Worm (Caenorhabditis elegans) whole organism, L3 larva: ENCODE results near the gene irld-2.
"Not testable (repeated sequence)": the region's sequence is repeated elsewhere in the genome, so short reads cannot be mapped to it uniquely, and the experiment has no call there.

Experiments
- R02D3.7 ChIP-seq: fragments of 150-350 bp; optimal IDR thresholded peaks from 2 replicates; lab custom pipeline; 2014; ENCODE audit warnings: missing biosample characterization, missing genetic modification characterization
- aly-2 ChIP-seq: fragments of 150-350 bp; optimal IDR thresholded peaks from 2 replicates; lab custom pipeline; 2014; ENCODE audit warnings: missing biosample characterization, missing genetic modification characterization
- ceh-28 ChIP-seq: fragments of 150-350 bp; optimal IDR thresholded peaks from 2 replicates; lab custom pipeline; 2014; ENCODE audit warnings: missing biosample characterization, missing genetic modification reagents, missing genetic modification characterization
- ceh-82 ChIP-seq: fragments of 150-350 bp; optimal IDR thresholded peaks from 2 replicates; lab custom pipeline; 2014; ENCODE audit warnings: missing biosample characterization, missing genetic modification characterization
- ceh-9 ChIP-seq: sonication (generic microtip); optimal IDR thresholded peaks from 2 replicates; lab custom pipeline; 2018; ENCODE audit warnings: missing biosample characterization, missing genetic modification characterization
- daf-12 ChIP-seq: fragments of 150-350 bp; optimal IDR thresholded peaks from 2 replicates; lab custom pipeline; 2014; ENCODE audit warnings: missing biosample characterization, missing genetic modification reagents, missing genetic modification characterization
- egl-5 ChIP-seq: fragments of 150-350 bp; optimal IDR thresholded peaks from 2 replicates; lab custom pipeline; 2017; ENCODE audit warnings: missing biosample characterization, missing genetic modification reagents, missing genetic modification characterization, inconsistent platforms
- elt-1 ChIP-seq: fragments of 150-350 bp; optimal IDR thresholded peaks from 2 replicates; lab custom pipeline; 2014; ENCODE audit warnings: missing biosample characterization, missing genetic modification characterization
- elt-2 ChIP-seq: sonication (generic microtip); optimal IDR thresholded peaks from 2 replicates; lab custom pipeline; 2016; ENCODE audit warnings: missing genetic modification reagents, mild to moderate bottlenecking, missing genetic modification characterization, missing compliant biosample characterization
- elt-3 ChIP-seq, 3 experiments: fragments of 150-350 bp in 1 of 3; sonication (generic microtip) in 2 of 3; optimal IDR thresholded peaks; 2 replicates in 2 of 3; 4 replicates in 1 of 3; lab custom pipeline; 2014 to 2017; ENCODE audit warnings: missing biosample characterization in 3 of 3, missing genetic modification characterization in 3 of 3
- fkh-2 ChIP-seq: fragments of 150-350 bp; optimal IDR thresholded peaks from 2 replicates; lab custom pipeline; 2014; ENCODE audit warnings: missing biosample characterization, missing genetic modification reagents, missing genetic modification characterization
- fos-1 ChIP-seq: fragments of 150-350 bp; optimal IDR thresholded peaks from 2 replicates; lab custom pipeline; 2014; ENCODE audit warnings: missing biosample characterization, missing genetic modification characterization
- jun-1 ChIP-seq: fragments of 150-350 bp; optimal IDR thresholded peaks from 2 replicates; lab custom pipeline; 2014; ENCODE audit warnings: missing biosample characterization, missing genetic modification reagents, missing genetic modification characterization
- lin-39 ChIP-seq: fragments of 150-350 bp; optimal IDR thresholded peaks from 2 replicates; lab custom pipeline; 2018; ENCODE audit warnings: missing biosample characterization, missing genetic modification reagents, missing genetic modification characterization
- mdl-1 ChIP-seq: fragments of 150-350 bp; optimal IDR thresholded peaks from 2 replicates; lab custom pipeline; 2014; ENCODE audit warnings: missing biosample characterization, missing genetic modification characterization
- nfya-1 ChIP-seq: sonication (generic microtip); optimal IDR thresholded peaks from 2 replicates; lab custom pipeline; 2017; ENCODE audit warnings: missing genetic modification characterization, mild to moderate bottlenecking, missing compliant biosample characterization, antibody characterized with exemption, moderate library complexity; ENCODE audit not compliant: insufficient read depth
- nhr-11 ChIP-seq: fragments of 150-350 bp; optimal IDR thresholded peaks from 2 replicates; lab custom pipeline; 2014; ENCODE audit warnings: missing biosample characterization, missing genetic modification characterization
- nhr-23 ChIP-seq: fragments of 150-350 bp; optimal IDR thresholded peaks from 2 replicates; lab custom pipeline; 2014; ENCODE audit warnings: missing biosample characterization, missing genetic modification reagents, missing genetic modification characterization
- nhr-237 ChIP-seq: fragments of 150-350 bp; optimal IDR thresholded peaks from 2 replicates; lab custom pipeline; 2014; ENCODE audit warnings: missing biosample characterization, missing genetic modification characterization
- nhr-25 ChIP-seq: sonication (generic microtip); optimal IDR thresholded peaks from 2 replicates; lab custom pipeline; 2017; ENCODE audit warnings: missing biosample characterization, missing genetic modification characterization
- nhr-28 ChIP-seq: fragments of 150-350 bp; optimal IDR thresholded peaks from 2 replicates; lab custom pipeline; 2014; ENCODE audit warnings: missing biosample characterization, missing genetic modification characterization
- nhr-43 ChIP-seq: sonication (generic microtip); optimal IDR thresholded peaks from 2 replicates; lab custom pipeline; 2016; ENCODE audit warnings: mild to moderate bottlenecking, missing genetic modification characterization, missing compliant biosample characterization; ENCODE audit not compliant: poor library complexity, severe bottlenecking
- nhr-77 ChIP-seq: fragments of 150-350 bp; optimal IDR thresholded peaks from 2 replicates; lab custom pipeline; 2014; ENCODE audit warnings: missing biosample characterization, missing genetic modification characterization
- pha-4 ChIP-seq: fragments of 150-350 bp; optimal IDR thresholded peaks from 2 replicates; lab custom pipeline; 2014; ENCODE audit warnings: missing biosample characterization, missing genetic modification reagents, missing genetic modification characterization
- pqm-1 ChIP-seq: fragments of 150-350 bp; optimal IDR thresholded peaks from 2 replicates; lab custom pipeline; 2017; ENCODE audit warnings: missing biosample characterization, missing genetic modification characterization, inconsistent platforms
- sea-2 ChIP-seq: fragments of 150-350 bp; sonication (generic microtip); optimal IDR thresholded peaks from 4 replicates; lab custom pipeline; 2014; ENCODE audit warnings: missing biosample characterization, missing genetic modification reagents, missing genetic modification characterization
- skn-1 ChIP-seq: fragments of 150-350 bp; optimal IDR thresholded peaks from 2 replicates; lab custom pipeline; 2014; ENCODE audit warnings: missing biosample characterization, missing genetic modification characterization
- tbx-2 ChIP-seq: sonication (generic microtip); optimal IDR thresholded peaks from 2 replicates; lab custom pipeline; 2016; ENCODE audit warnings: mild to moderate bottlenecking, missing genetic modification characterization, missing compliant biosample characterization
- unc-62 ChIP-seq: fragments of 150-350 bp; sonication (generic microtip); optimal IDR thresholded peaks from 4 replicates; lab custom pipeline; 2014; ENCODE audit warnings: missing biosample characterization, missing genetic modification reagents, missing genetic modification characterization
- ztf-4 ChIP-seq: fragments of 150-350 bp; optimal IDR thresholded peaks from 2 replicates; lab custom pipeline; 2014; ENCODE audit warnings: missing biosample characterization, missing genetic modification characterization

The irld-2 gene

ce11 chrX:13435790-13436472, 41.1 kb upstream of the irld-2 start, which contains the start of gene jmjd-3.3:
TSS of gene jmjd-3.3 (plus strand) at chrX:13436422.
- TF ChIP-seq R02D3.7 (tag; lab: Kevin White, UChicago) (no peak), pha-4 (tag; lab: Kevin White, UChicago) (no peak), nhr-43 (tag; lab: Kevin White, UChicago) (no peak), ceh-28 (tag; lab: Kevin White, UChicago) (no peak), nhr-11 (no peak), mdl-1 (no peak), nhr-23 (no peak), ceh-9 (tag; lab: Kevin White, UChicago) (no peak)
- TF ChIP-seq, all 47 proteins: peak for 0

ce11 chrX:13435116-13435515, 40.2 kb upstream of the irld-2 start:
- no peak for TF ChIP-seq ceh-82 (tag; lab: Kevin White, UChicago)
- no peak for TF ChIP-seq fos-1
- no peak for TF ChIP-seq nhr-23
- TF ChIP-seq ztf-4 (tag; lab: Kevin White, UChicago), result no peak

ce11 chrX:13431388-13431787, 36.5 kb upstream of the irld-2 start, which contains the start of gene C29F7.10:
TSS of gene C29F7.10 (minus strand) at chrX:13431488.
- TF ChIP-seq sea-2 (GFP tag; lab: Kevin White, UChicago); R02D3.7 (tag; lab: Kevin White, UChicago); ceh-28 (tag; lab: Kevin White, UChicago): not testable (repeated sequence)

ce11 chrX:13428755-13429154, 33.9 kb upstream of the irld-2 start, which contains the start of gene fkh-4:
TSS of gene fkh-4 (minus strand) at chrX:13428855.
- not testable (repeated sequence) for TF ChIP-seq nhr-43 (tag; lab: Kevin White, UChicago); tbx-2 (tag; lab: Kevin White, UChicago); unc-62 (GFP tag; lab: Kevin White, UChicago)

ce11 chrX:13423340-13423739, 28.5 kb upstream of the irld-2 start, which contains the start of gene fkh-3:
TSS of gene fkh-3 (minus strand) at chrX:13423440.
- TF ChIP-seq skn-1 (tag; lab: Kevin White, UChicago) (no peak), nhr-23 (no peak), egl-5 (tag; lab: Kevin White, UChicago) (no peak), daf-12 (no peak), nhr-28 (no peak), jun-1 (tag; lab: Kevin White, UChicago) (no peak), fkh-2 (no peak), nhr-77 (tag; lab: Kevin White, UChicago) (no peak), ztf-4 (tag; lab: Kevin White, UChicago) (no peak), aly-2 (tag; lab: Kevin White, UChicago) (no peak), pqm-1 (tag; lab: Kevin White, UChicago) (no peak), elt-1 (tag; lab: Kevin White, UChicago) (no peak), tbx-2 (tag; lab: Kevin White, UChicago) (no peak), pha-4 (tag; lab: Kevin White, UChicago) (no peak)

ce11 chrX:13421068-13421467, 26.2 kb upstream of the irld-2 start:
- TF ChIP-seq elt-2 (tag; lab: Kevin White, UChicago), result peak; percentile 81
- no peak for TF ChIP-seq aly-2 (tag; lab: Kevin White, UChicago)
- peak; percentile 33 for TF ChIP-seq pqm-1 (tag; lab: Kevin White, UChicago)

ce11 chrX:13419884-13420339, 25.0 kb upstream of the irld-2 start, which contains the start of gene C29F7.3:
TSS of gene C29F7.3 (minus strand) at chrX:13419934.
- peak in 1 of 3 experiments; percentile 7 for TF ChIP-seq elt-3 (tag; optimal IDR thresholded peaks at IDR 0.05; lab: Kevin White, UChicago)
- no peak for TF ChIP-seq ceh-28 (tag; lab: Kevin White, UChicago)
- TF ChIP-seq nhr-43 (tag; lab: Kevin White, UChicago), result peak; percentile 47
- TF ChIP-seq fos-1, result no peak
- TF ChIP-seq nhr-237, result no peak
- TF ChIP-seq ceh-82 (tag; lab: Kevin White, UChicago), result no peak
- peak; percentile 72 for TF ChIP-seq nhr-25 (tag; lab: Kevin White, UChicago)
- TF ChIP-seq lin-39 (tag; lab: Kevin White, UChicago), result peak; percentile 26
- TF ChIP-seq nhr-23, result peak; percentile 9
- TF ChIP-seq unc-62 (GFP tag; lab: Kevin White, UChicago), result peak; percentile 1
- peak; percentile 43 for TF ChIP-seq elt-2 (tag; lab: Kevin White, UChicago)
- peak; percentile 33 for TF ChIP-seq nfya-1
